Fruit fly (Drosophila melanogaster) whole organism, embryonic: ENCODE measurements around the gene Vm26Ab.

Source experiments
- Aef1 ChIP-seq: fragments of 200-800 bp; sonication (Bioruptor generic); IDR thresholded peaks from 3 replicates; pipeline ENCODE4 v1.3.6; 2022; ENCODE audit warnings: missing biosample characterization, missing genetic modification characterization
- Bgb ChIP-seq: fragments of 200-800 bp; sonication (Bioruptor generic); IDR thresholded peaks from 2 replicates; pipeline ENCODE4 v1.3.6; 2022; ENCODE audit warnings: missing biosample characterization, missing genetic modification characterization; ENCODE audit not compliant: partially characterized antibody
- CG10654 ChIP-seq: fragments of 200-800 bp; sonication (Bioruptor generic); optimal IDR thresholded peaks from 2 replicates; lab custom pipeline; 2016; ENCODE audit warnings: missing biosample characterization, missing genetic modification characterization
- CG10979 ChIP-seq: fragments of 200-800 bp; sonication (Bioruptor generic); optimal IDR thresholded peaks from 2 replicates; lab custom pipeline; 2018; ENCODE audit warnings: missing biosample characterization, mild to moderate bottlenecking, missing genetic modification characterization, moderate library complexity
- CG12071 ChIP-seq: fragments of 200-800 bp; sonication (Bioruptor generic); optimal IDR thresholded peaks from 3 replicates; lab custom pipeline; 2018; ENCODE audit warnings: missing biosample characterization, mild to moderate bottlenecking, missing genetic modification characterization
- CG1233 ChIP-seq: fragments of 200-800 bp; sonication (Bioruptor generic); optimal IDR thresholded peaks from 4 replicates; lab custom pipeline; 2018; ENCODE audit warnings: missing biosample characterization, mild to moderate bottlenecking, missing genetic modification characterization
- CG12942 ChIP-seq: fragments of 200-800 bp; sonication (Bioruptor generic); optimal IDR thresholded peaks from 3 replicates; lab custom pipeline; 2016; ENCODE audit warnings: missing biosample characterization, missing genetic modification characterization
- CG13894 ChIP-seq: fragments of 200-800 bp; sonication (Bioruptor generic); optimal IDR thresholded peaks from 3 replicates; lab custom pipeline; 2018; ENCODE audit warnings: missing biosample characterization, mild to moderate bottlenecking, missing genetic modification characterization, moderate library complexity
- CG1602 ChIP-seq: fragments of 200-800 bp; sonication (Bioruptor generic); optimal IDR thresholded peaks from 3 replicates; lab custom pipeline; 2016; ENCODE audit warnings: missing biosample characterization, missing genetic modification characterization
- CG16863 ChIP-seq: fragments of 200-800 bp; sonication (Bioruptor generic); optimal IDR thresholded peaks from 3 replicates; lab custom pipeline; 2016; ENCODE audit warnings: missing biosample characterization, missing genetic modification characterization
- CG17361 ChIP-seq: fragments of 200-800 bp; sonication (Bioruptor generic); IDR thresholded peaks from 3 replicates; pipeline ENCODE4 v1.3.6; 2022; ENCODE audit warnings: missing biosample characterization, missing genetic modification characterization
- CG17568 ChIP-seq: fragments of 200-800 bp; sonication (Bioruptor generic); optimal IDR thresholded peaks from 2 replicates; lab custom pipeline; 2018; ENCODE audit warnings: missing biosample characterization, mild to moderate bottlenecking, missing genetic modification characterization, moderate library complexity
- CG17802 ChIP-seq: fragments of 200-800 bp; sonication (Bioruptor generic); optimal IDR thresholded peaks from 2 replicates; lab custom pipeline; 2018; ENCODE audit warnings: missing biosample characterization, mild to moderate bottlenecking, missing genetic modification characterization, moderate library complexity
- CG1792 ChIP-seq: fragments of 200-800 bp; sonication (Bioruptor generic); optimal IDR thresholded peaks from 2 replicates; lab custom pipeline; 2016; ENCODE audit warnings: missing biosample characterization, missing genetic modification characterization
- CG18619 ChIP-seq: fragments of 200-800 bp; sonication (Bioruptor generic); optimal IDR thresholded peaks from 3 replicates; lab custom pipeline; 2017; ENCODE audit warnings: missing biosample characterization, mild to moderate bottlenecking, missing genetic modification characterization
- CG18764 ChIP-seq: fragments of 200-800 bp; sonication (Bioruptor generic); optimal IDR thresholded peaks from 3 replicates; lab custom pipeline; 2016; ENCODE audit warnings: missing biosample characterization, missing genetic modification characterization
- CG31224 ChIP-seq: fragments of 200-800 bp; sonication (Bioruptor generic); IDR thresholded peaks from 2 replicates; pipeline ENCODE4 v1.3.6; 2022; ENCODE audit warnings: missing biosample characterization, missing genetic modification characterization
- CG3847 ChIP-seq: fragments of 200-800 bp; sonication (Bioruptor generic); IDR thresholded peaks from 2 replicates; pipeline ENCODE4 v1.3.6; 2022; ENCODE audit warnings: missing biosample characterization, missing genetic modification characterization
- CG4707 ChIP-seq: fragments of 200-800 bp; sonication (Bioruptor generic); optimal IDR thresholded peaks from 2 replicates; lab custom pipeline; 2018; ENCODE audit warnings: missing biosample characterization, mild to moderate bottlenecking, missing genetic modification characterization, moderate library complexity
- CG6175 ChIP-seq: fragments of 200-800 bp; sonication (Bioruptor generic); IDR thresholded peaks from 3 replicates; pipeline ENCODE4 v1.3.6; 2022; ENCODE audit warnings: missing biosample characterization, missing genetic modification characterization
- CG9437 ChIP-seq: fragments of 200-800 bp; sonication (Bioruptor generic); optimal IDR thresholded peaks from 2 replicates; lab custom pipeline; 2018; ENCODE audit warnings: missing biosample characterization, mild to moderate bottlenecking, missing genetic modification characterization
- CTCF ChIP-seq: fragments of 200-800 bp; sonication (Bioruptor generic); optimal IDR thresholded peaks from 2 replicates; lab custom pipeline; 2017; ENCODE audit warnings: missing biosample characterization, mild to moderate bottlenecking, missing genetic modification characterization, moderate library complexity
- Chrac-16 ChIP-seq: fragments of 200-800 bp; sonication (Bioruptor generic); optimal IDR thresholded peaks from 3 replicates; lab custom pipeline; 2016; ENCODE audit warnings: missing biosample characterization, missing genetic modification characterization
- CkIIα-i1 ChIP-seq: fragments of 200-800 bp; sonication (Bioruptor generic); IDR thresholded peaks from 2 replicates; pipeline ENCODE4 v1.3.6; 2022; ENCODE audit warnings: missing biosample characterization, missing genetic modification characterization
- D ChIP-seq, 2 experiments: fragments of 200-800 bp in 1 of 2; fragments of >200 bp in 1 of 2; sonication (Bioruptor generic) in 1 of 2; optimal IDR thresholded peaks; 2 replicates in 1 of 2; 3 replicates in 1 of 2; lab custom pipeline; 2017; ENCODE audit warnings: mild to moderate bottlenecking in 1 of 2, missing biosample characterization in 1 of 2, missing genetic modification characterization in 1 of 2, missing genetic modification reagents in 1 of 2
- Ets65A ChIP-seq: fragments of 200-800 bp; sonication (Bioruptor generic); peaks from one replicate; lab custom pipeline; 2016; ENCODE audit warnings: missing biosample characterization, missing genetic modification characterization
- HLHmδ ChIP-seq: fragments of 200-800 bp; sonication (Bioruptor generic); optimal IDR thresholded peaks from 2 replicates; lab custom pipeline; 2018; ENCODE audit warnings: missing biosample characterization, mild to moderate bottlenecking, missing genetic modification characterization, moderate library complexity
- Hsf ChIP-seq: fragments of 200-800 bp; sonication (Bioruptor generic); optimal IDR thresholded peaks from 3 replicates; lab custom pipeline; 2016; ENCODE audit warnings: missing biosample characterization, missing genetic modification characterization
- NC2β ChIP-seq: fragments of 200-800 bp; sonication (Bioruptor generic); optimal IDR thresholded peaks from 2 replicates; lab custom pipeline; 2016; ENCODE audit warnings: missing biosample characterization, missing genetic modification characterization
- Opbp ChIP-seq: fragments of 200-800 bp; sonication (Bioruptor generic); IDR thresholded peaks from 3 replicates; pipeline ENCODE4 v1.3.6; 2022; ENCODE audit warnings: missing biosample characterization, missing genetic modification characterization; ENCODE audit not compliant: partially characterized antibody
- Sry-β ChIP-seq: fragments of 200-800 bp; sonication (Bioruptor generic); optimal IDR thresholded peaks from 2 replicates; lab custom pipeline; 2018; ENCODE audit warnings: missing biosample characterization, mild to moderate bottlenecking, missing genetic modification characterization, moderate library complexity
- Usf ChIP-seq: fragments of 200-800 bp; sonication (Bioruptor generic); optimal IDR thresholded peaks from 2 replicates; lab custom pipeline; 2017; ENCODE audit warnings: missing genotype, missing biosample characterization, missing genetic modification characterization
- YL-1 ChIP-seq: fragments of 200-800 bp; sonication (Bioruptor generic); optimal IDR thresholded peaks from 3 replicates; lab custom pipeline; 2017; ENCODE audit warnings: missing biosample characterization, mild to moderate bottlenecking, missing genetic modification characterization
- cato ChIP-seq: fragments of 200-800 bp; sonication (Bioruptor generic); optimal IDR thresholded peaks from 2 replicates; lab custom pipeline; 2016; ENCODE audit warnings: missing biosample characterization, missing genetic modification characterization, borderline replicate concordance
- dm ChIP-seq: fragments of 200-800 bp; sonication (Bioruptor generic); optimal IDR thresholded peaks from 3 replicates; lab custom pipeline; 2016; ENCODE audit warnings: missing biosample characterization, missing genetic modification characterization
- knrl ChIP-seq: fragments of 200-800 bp; sonication (Bioruptor generic); IDR thresholded peaks from 3 replicates; pipeline ENCODE4 v1.3.6; 2022; ENCODE audit warnings: missing biosample characterization, missing genetic modification characterization; ENCODE audit not compliant: partially characterized antibody
- lilli ChIP-seq: fragments of 200-800 bp; sonication (Bioruptor generic); optimal IDR thresholded peaks from 3 replicates; lab custom pipeline; 2016; ENCODE audit warnings: missing biosample characterization, missing genetic modification characterization
- lola ChIP-seq, 3 experiments: fragments of >200 bp in 2 of 3; fragments of 200-800 bp in 1 of 3; sonication (Bioruptor generic) in 1 of 3; optimal IDR thresholded peaks; 2 replicates each; lab custom pipeline; 2017 to 2019; ENCODE audit warnings: missing biosample characterization in 3 of 3, missing genetic modification characterization in 3 of 3, mild to moderate bottlenecking in 1 of 3, moderate library complexity in 1 of 3
- odd ChIP-seq: fragments of 200-800 bp; sonication (Bioruptor generic); optimal IDR thresholded peaks from 2 replicates; lab custom pipeline; 2017; ENCODE audit warnings: missing biosample characterization, mild to moderate bottlenecking, missing genetic modification characterization
- onecut ChIP-seq: fragments of 200-800 bp; sonication (Bioruptor generic); IDR thresholded peaks from 2 replicates; pipeline ENCODE4 v1.3.6; 2022; ENCODE audit warnings: missing biosample characterization, missing genetic modification characterization
- peb ChIP-seq: fragments of 200-800 bp; sonication (Bioruptor generic); IDR thresholded peaks from 2 replicates; pipeline ENCODE4 v1.3.6; 2022; ENCODE audit warnings: missing biosample characterization, missing genetic modification characterization
- sob ChIP-seq: fragments of 200-800 bp; sonication (Bioruptor generic); IDR thresholded peaks from 2 replicates; pipeline ENCODE4 v1.3.6; 2022; ENCODE audit warnings: missing biosample characterization, missing genetic modification characterization
- tio ChIP-seq: fragments of 200-800 bp; sonication (Bioruptor generic); optimal IDR thresholded peaks from 2 replicates; lab custom pipeline; 2017; ENCODE audit warnings: missing biosample characterization, missing genetic modification characterization, inconsistent platforms
- twi ChIP-seq: fragments of 200-800 bp; optimal IDR thresholded peaks from 2 replicates; lab custom pipeline; 2019; ENCODE audit warnings: missing biosample characterization, mild to moderate bottlenecking, missing genetic modification characterization, moderate library complexity
- vnd ChIP-seq: fragments of 200-800 bp; sonication (Bioruptor generic); IDR thresholded peaks from 3 replicates; pipeline ENCODE4 v1.3.6; 2022; ENCODE audit warnings: missing biosample characterization, missing genetic modification characterization; ENCODE audit not compliant: partially characterized antibody
- wdn ChIP-seq: fragments of 200-800 bp; sonication (Bioruptor generic); IDR thresholded peaks from 2 replicates; pipeline ENCODE4 v1.3.6; 2022; ENCODE audit warnings: missing biosample characterization, missing genetic modification characterization
- yki ChIP-seq: fragments of >200 bp; optimal IDR thresholded peaks from 3 replicates; lab custom pipeline; 2018
- zen ChIP-seq: fragments of 200-800 bp; sonication (Bioruptor generic); optimal IDR thresholded peaks from 3 replicates; lab custom pipeline; 2018; ENCODE audit warnings: missing biosample characterization, mild to moderate bottlenecking, missing genetic modification characterization, moderate library complexity
- zfh2 ChIP-seq: fragments of 200-800 bp; sonication (Bioruptor generic); optimal IDR thresholded peaks from 2 replicates; lab custom pipeline; 2016; ENCODE audit warnings: missing biosample characterization, missing genetic modification characterization

Gene Vm26Ab

DNA sequence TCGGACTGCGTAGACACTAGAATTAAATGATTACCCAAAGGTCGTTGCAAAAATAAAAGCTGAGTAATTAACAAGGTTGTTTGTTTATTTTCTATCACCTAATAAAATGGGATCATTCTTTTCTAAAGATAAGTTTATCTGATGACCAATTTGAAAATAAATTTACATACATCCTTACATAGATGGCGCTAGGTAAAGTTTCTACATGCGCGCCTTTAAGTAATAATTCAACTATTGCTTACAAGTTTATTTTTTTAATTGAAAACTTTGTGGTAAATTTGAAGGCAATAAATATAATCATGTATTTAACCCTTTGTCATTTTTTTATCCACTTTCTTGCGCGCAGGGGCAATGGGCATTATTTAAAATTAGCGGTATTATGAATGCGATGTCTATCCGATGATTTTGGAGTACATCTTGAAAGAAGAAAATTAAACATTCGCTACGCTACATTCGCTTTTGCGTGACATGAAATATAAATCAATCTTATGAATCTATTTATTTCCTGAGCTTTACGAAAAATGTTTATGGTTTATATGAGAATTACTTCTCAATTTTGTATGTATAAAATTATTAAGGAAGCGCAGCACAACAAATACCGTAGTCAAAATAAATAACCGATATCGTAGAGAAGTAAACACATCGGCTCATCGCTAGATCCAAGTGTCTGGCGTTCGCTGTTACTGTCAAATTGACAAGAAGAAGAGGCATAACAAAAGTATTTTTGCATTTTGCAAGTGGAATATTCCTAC, 7.9 kb upstream of the Vm26Ab start, which contains the start of gene CG9044 (continued):
- TF ChIP-seq lilli (GFP tag; lab: Kevin White, UChicago) (peak; percentile 79), dm (GFP tag; lab: Kevin White, UChicago) (peak; percentile 13), Ets65A (GFP tag; lab: Kevin White, UChicago) (peak; percentile 98), zfh2 (GFP tag; lab: Kevin White, UChicago) (peak; percentile 83), CG12071 (GFP tag; lab: Kevin White, UChicago) (no peak), zen (tag; lab: Kevin White, UChicago) (peak; percentile 36), CG3847 (GFP tag; lab: Robert Waterston, UW) (peak; percentile 64; the same call in 1 of the 2 replicates), CkIIα-i1 (GFP tag; lab: Robert Waterston, UW) (no peak), CG12942 (GFP tag; lab: Kevin White, UChicago) (peak; percentile 36), CG1792 (GFP tag; lab: Kevin White, UChicago) (peak; percentile 43), CG10654 (GFP tag; lab: Kevin White, UChicago) (peak; percentile 51), CG18619 (GFP tag; lab: Kevin White, UChicago) (peak; percentile 54), Usf (GFP tag; lab: Kevin White, UChicago) (no peak), odd (no peak), CG17802 (tag; lab: Kevin White, UChicago) (peak; percentile 27), NC2β (GFP tag; lab: Kevin White, UChicago) (peak; percentile 36), CG1602 (GFP tag; lab: Kevin White, UChicago) (peak; percentile 48), CG18764 (GFP tag; lab: Kevin White, UChicago) (peak; percentile 31), wdn (GFP tag; lab: Robert Waterston, UW) (peak; percentile 11; the same call in 1 of the 2 replicates), Hsf (GFP tag; lab: Kevin White, UChicago) (peak; percentile 69), knrl (GFP tag; lab: Robert Waterston, UW) (peak; percentile 96), CTCF (GFP tag; lab: Kevin White, UChicago) (peak; percentile 94), HLHmδ (GFP tag; lab: Kevin White, UChicago) (no peak), onecut (no peak), CG9437 (GFP tag; lab: Kevin White, UChicago) (peak; percentile 54), vnd (GFP tag; lab: Robert Waterston, UW) (peak; percentile 93), twi (no peak), CG17568 (GFP tag; lab: Kevin White, UChicago) (no peak), tio (GFP tag; lab: Kevin White, UChicago) (peak; percentile 62), CG6175 (GFP tag; lab: Robert Waterston, UW) (no peak), CG4707 (GFP tag; lab: Kevin White, UChicago) (no peak), Bgb (GFP tag; lab: Robert Waterston, UW) (peak; percentile 89), CG10979 (tag; lab: Kevin White, UChicago) (peak; percentile 21), YL-1 (peak; percentile 49), Chrac-16 (GFP tag; lab: Kevin White, UChicago) (peak; percentile 61), Sry-β (GFP tag; lab: Kevin White, UChicago) (peak; percentile 8), Opbp (GFP tag; lab: Robert Waterston, UW) (peak; percentile 84; the same call in 2 of the 3 replicates), CG16863 (GFP tag; lab: Kevin White, UChicago) (peak; percentile 19), CG17361 (GFP tag; lab: Robert Waterston, UW) (no peak; the same call in 1 of the 3 replicates), CG13894 (tag; lab: Kevin White, UChicago) (no peak), peb (GFP tag; lab: Robert Waterston, UW) (no peak), yki (lab: Kevin White, UChicago) (no peak), D (optimal IDR thresholded peaks at IDR 0.05; lab: Kevin White, UChicago) (no peak), D (GFP tag; optimal IDR thresholded peaks at IDR 0.05; lab: Kevin White, UChicago) (peak; percentile 34), Aef1 (GFP tag; lab: Robert Waterston, UW) (peak; percentile 22; the same call in 2 of the 3 replicates), cato (peak; percentile 31), CG1233 (GFP tag; lab: Kevin White, UChicago) (peak; percentile 39), lola (GFP tag; optimal IDR thresholded peaks at IDR 0.05; lab: Kevin White, UChicago) (peak in 1 of 3 experiments; percentile 53), CG31224 (GFP tag; lab: Robert Waterston, UW) (0 out of 2 replicates have a peak, but pooled peaks have one; percentile 21), sob (GFP tag; lab: Robert Waterston, UW) (peak; percentile 74; the same call in 1 of the 2 replicates)
